Worm (Caenorhabditis elegans): ENCODE data around the gene plc-2.

DNA sequence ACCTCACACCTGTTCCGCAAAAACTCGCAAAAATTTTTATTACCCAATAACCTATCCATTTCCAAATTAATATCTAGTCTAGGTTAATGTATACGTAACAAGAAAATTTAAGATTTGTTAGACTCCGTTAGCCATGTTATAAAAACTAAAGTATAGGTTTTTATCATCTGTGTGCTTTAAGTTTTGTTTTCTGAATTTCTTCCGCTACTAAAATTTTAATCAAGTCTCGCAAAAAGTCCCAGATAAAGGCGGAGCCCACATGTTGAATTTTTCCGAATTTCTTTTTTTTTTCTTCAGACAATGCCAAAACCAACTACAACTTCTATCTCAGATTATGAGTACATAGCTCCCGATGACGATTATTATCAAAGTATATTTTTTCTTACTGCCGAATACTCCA lies 39.8 kb downstream of the plc-2 start, which contains the start of gene srw-13:
- TF ChIP-seq lin-39 (tag; optimal IDR thresholded peaks at IDR 0.05): no peak
- no peak for TF ChIP-seq mdl-1 (tag; optimal IDR thresholded peaks at IDR 0.05)
- no peak for TF ChIP-seq php-3 (GFP tag; IDR thresholded peaks at IDR 0.05)
- no peak for TF ChIP-seq cey-2 (tag; optimal IDR thresholded peaks at IDR 0.05; ENCODE audit: borderline replicate concordance, insufficient read depth)
- no peak for TF ChIP-seq nhr-237 (tag; optimal IDR thresholded peaks at IDR 0.05)
- no peak for TF ChIP-seq skn-1 (tag; optimal IDR thresholded peaks at IDR 0.05)
- TF ChIP-seq mep-1 (tag; optimal IDR thresholded peaks at IDR 0.05): no peak
- no peak for TF ChIP-seq lsy-2 (tag; optimal IDR thresholded peaks at IDR 0.05)

Measured in whole organism, L4 larva.